Worm (Caenorhabditis elegans): ENCODE data around the gene srh-24.

Gene srh-24

ce11 chrV:13953191-13953590 lies 7.6 kb downstream of the srh-24 start, which contains the start of gene R10D12.8:
Gene R10D12.8 (minus strand): TSS chrV:13953291.
- TF ChIP-seq lin-35 (GFP tag; optimal IDR thresholded peaks at IDR 0.05) (no peak), attf-5 (GFP tag; optimal IDR thresholded peaks at IDR 0.05) (no peak), rpc-1 (optimal IDR thresholded peaks at IDR 0.05) (no peak), rpc-1 (tag; optimal IDR thresholded peaks at IDR 0.05) (no peak), zfh-2 (GFP tag; conservative IDR thresholded peaks at IDR 0.05) (no peak), F33H1.4 (GFP tag; IDR thresholded peaks at IDR 0.05) (no peak), chd-7 (tag; optimal IDR thresholded peaks at IDR 0.05) (no peak), F57A8.1 (GFP tag; optimal IDR thresholded peaks at IDR 0.05) (no peak), F37B4.10 (GFP tag; IDR thresholded peaks at IDR 0.05) (no peak), F39B2.1 (GFP tag; IDR thresholded peaks at IDR 0.05) (no peak), egrh-3 (GFP tag; IDR thresholded peaks at IDR 0.05) (no peak), tlf-1 (GFP tag; optimal IDR thresholded peaks at IDR 0.05) (no peak), ama-1 (optimal IDR thresholded peaks at IDR 0.05) (no peak), ama-1 (GFP tag; optimal IDR thresholded peaks at IDR 0.05) (no peak), sea-2 (GFP tag; IDR thresholded peaks at IDR 0.05) (no peak), hsf-1 (GFP tag; IDR thresholded peaks at IDR 0.05) (no peak), ets-4 (GFP tag; optimal IDR thresholded peaks at IDR 0.05) (no peak), K12H6.12 (tag; optimal IDR thresholded peaks at IDR 0.05) (no peak)

DNA sequence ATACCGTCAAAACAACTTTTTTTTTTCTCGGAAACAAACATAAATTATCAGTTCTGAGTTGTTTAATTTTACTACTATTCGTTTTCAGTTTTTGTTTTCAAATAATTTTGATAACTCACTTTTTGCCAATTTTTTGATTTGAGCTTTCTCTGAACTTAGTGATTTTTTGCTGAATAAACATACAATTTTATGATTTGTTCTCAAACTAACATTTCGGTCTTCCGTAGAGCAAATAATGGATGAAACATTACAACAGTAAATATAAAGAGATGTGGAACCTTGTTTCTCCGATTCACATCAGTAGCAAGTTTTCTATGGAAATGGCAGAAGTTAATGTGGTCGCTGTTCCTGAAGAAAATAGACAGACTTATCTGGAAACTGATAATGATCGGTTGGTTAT lies 11.1 kb downstream of the srh-24 start, which contains the start of gene R10D12.7:
R10D12.7 (plus strand) TSS at position 301 of the 400 bp plus-strand sequence.
- TF ChIP-seq F10E7.11 (tag; optimal IDR thresholded peaks at IDR 0.05) (no peak), nhr-120 (GFP tag; IDR thresholded peaks at IDR 0.05) (no peak), mcd-1 (GFP tag; IDR thresholded peaks at IDR 0.05) (no peak), Y95B8A.8 (GFP tag; IDR thresholded peaks at IDR 0.05) (no peak), lin-40 (tag; optimal IDR thresholded peaks at IDR 0.05) (no peak), fkh-3 (tag; optimal IDR thresholded peaks at IDR 0.05) (no peak), nhr-27 (tag; optimal IDR thresholded peaks at IDR 0.05) (no peak), ceh-100 (GFP tag; IDR thresholded peaks at IDR 0.05) (no peak), K12H6.12 (tag; optimal IDR thresholded peaks at IDR 0.05) (no peak), nhr-179 (tag; optimal IDR thresholded peaks at IDR 0.05) (no peak)

DNA sequence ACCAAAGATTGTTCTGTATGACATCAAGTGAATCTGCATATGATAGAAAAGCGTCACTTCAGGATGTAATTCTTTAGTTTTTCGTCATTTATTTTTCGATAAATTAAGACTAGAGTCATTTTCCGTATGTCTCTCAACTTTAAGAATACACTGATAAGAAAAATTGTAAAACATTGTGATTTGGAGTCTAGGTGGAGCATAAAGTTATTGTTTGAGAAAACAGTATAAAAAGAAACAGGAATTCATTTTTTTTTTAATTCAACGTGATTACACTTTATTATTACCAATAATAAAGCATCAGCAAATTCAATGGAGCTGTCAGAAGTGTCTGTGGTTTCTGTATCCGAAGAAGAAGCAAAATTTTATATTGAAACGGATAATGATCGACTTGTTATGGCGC lies 11.8 kb downstream of the srh-24 start, which contains the start of gene R10D12.6:
R10D12.6 (plus strand) TSS at position 301 of the 400 bp plus-strand sequence.
- TF ChIP-seq ceh-58 (GFP tag; IDR thresholded peaks at IDR 0.05), result no peak
- no peak for TF ChIP-seq ztf-28 (GFP tag; IDR thresholded peaks at IDR 0.05)
- TF ChIP-seq ceh-91 (GFP tag; IDR thresholded peaks at IDR 0.05), result no peak
- TF ChIP-seq ceh-40 (GFP tag; IDR thresholded peaks at IDR 0.05), result no peak
- TF ChIP-seq bed-2 (GFP tag; IDR thresholded peaks at IDR 0.05), result no peak
- no peak for TF ChIP-seq ekl-4 (GFP tag; IDR thresholded peaks at IDR 0.05)
- no peak for TF ChIP-seq egl-44 (GFP tag; IDR thresholded peaks at IDR 0.05)
- no peak for TF ChIP-seq hlh-12 (tag; optimal IDR thresholded peaks at IDR 0.05)
- no peak for TF ChIP-seq bed-1 (GFP tag; IDR thresholded peaks at IDR 0.05)
- no peak for TF ChIP-seq fkh-3 (tag; optimal IDR thresholded peaks at IDR 0.05)
- TF ChIP-seq F39B2.1 (GFP tag; IDR thresholded peaks at IDR 0.05), result no peak

DNA sequence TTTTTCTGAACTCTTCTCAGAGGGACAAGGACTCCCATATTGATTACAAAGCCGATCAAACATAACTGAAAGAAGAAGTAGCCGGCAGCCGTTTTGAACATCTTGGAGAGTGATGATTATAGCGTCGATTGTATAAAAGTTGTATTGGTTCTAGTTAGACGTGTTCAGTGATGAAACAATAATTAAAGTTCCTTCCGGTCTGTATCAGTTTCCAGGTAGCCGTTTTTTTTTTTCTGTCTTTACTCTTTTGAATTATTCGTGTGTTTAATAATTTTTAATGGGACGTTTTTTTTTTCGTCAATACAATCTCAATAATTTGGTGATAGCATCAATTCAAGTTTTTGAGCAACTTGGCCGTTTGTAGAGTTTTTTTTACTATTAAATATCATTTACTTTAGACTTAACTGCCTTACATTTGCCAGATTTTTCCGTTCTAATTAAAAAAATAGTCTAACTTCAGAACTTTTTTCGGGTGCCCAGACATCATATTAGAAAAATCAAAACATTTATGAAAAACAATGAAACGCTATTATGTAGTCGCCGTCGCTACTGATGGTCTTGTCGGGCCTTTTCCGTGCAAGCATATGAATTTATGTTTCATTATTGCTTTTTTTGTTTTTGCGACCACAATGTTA lies 14.3 kb downstream of the srh-24 start, which contains the start of the genes srx-10 and clec-226:
srx-10 (minus strand) TSS at position 101 of the 635 bp plus-strand sequence.
clec-226 (plus strand) TSS at position 585 of the 635 bp plus-strand sequence.
- no peak for TF ChIP-seq ZK185.1 (tag; optimal IDR thresholded peaks at IDR 0.05; ENCODE audit: poor library complexity, severe bottlenecking)
- TF ChIP-seq zim-3 (tag; optimal IDR thresholded peaks at IDR 0.05), result no peak
- TF ChIP-seq snpc-1.1 (tag; optimal IDR thresholded peaks at IDR 0.05; ENCODE audit: insufficient read depth), result no peak
- TF ChIP-seq tbx-9 (tag; optimal IDR thresholded peaks at IDR 0.05; ENCODE audit: borderline replicate concordance), result no peak
- TF ChIP-seq B0261.1 (tag; optimal IDR thresholded peaks at IDR 0.05), result no peak
- no peak for TF ChIP-seq K11D2.4 (GFP tag; IDR thresholded peaks at IDR 0.05)
- no peak for TF ChIP-seq ama-1 (optimal IDR thresholded peaks at IDR 0.05)
- TF ChIP-seq ama-1 (GFP tag; optimal IDR thresholded peaks at IDR 0.05), result no peak

All from whole organism, young adult.